Fruit fly (Drosophila melanogaster) whole organism, adult: ENCODE results near the gene CG4467.

Source experiments
- CG12768 ChIP-seq: fragments of 200-800 bp; sonication (Bioruptor generic); optimal IDR thresholded peaks from 2 replicates; lab custom pipeline; 2017; ENCODE audit warnings: missing biosample characterization, missing genetic modification characterization, mild to moderate bottlenecking, moderate library complexity, missing genetic modification reagents
- CG14711 ChIP-seq: fragments of 200-800 bp; sonication (Bioruptor generic); optimal IDR thresholded peaks from 2 replicates; lab custom pipeline; 2018; ENCODE audit warnings: missing biosample characterization, mild to moderate bottlenecking, missing genetic modification characterization, moderate library complexity
- CG1620 ChIP-seq: fragments of 200-800 bp; sonication (Bioruptor generic); optimal IDR thresholded peaks from 2 replicates; lab custom pipeline; 2016; ENCODE audit warnings: missing biosample characterization, missing genetic modification characterization
- CG33017 ChIP-seq: fragments of 200-800 bp; sonication (Bioruptor generic); optimal IDR thresholded peaks from 2 replicates; lab custom pipeline; 2018; ENCODE audit warnings: missing biosample characterization, mild to moderate bottlenecking, missing genetic modification characterization, moderate library complexity
- Hr96 ChIP-seq: fragments of 200-800 bp; sonication (Bioruptor generic); optimal IDR thresholded peaks from 2 replicates; lab custom pipeline; 2016; ENCODE audit warnings: missing biosample characterization, missing genetic modification characterization
- Mnt ChIP-seq: fragments of 200-800 bp; sonication (Bioruptor generic); optimal IDR thresholded peaks from 2 replicates; lab custom pipeline; 2016; ENCODE audit warnings: missing biosample characterization, mild to moderate bottlenecking, missing genetic modification characterization
- bab1 ChIP-seq: fragments of 200-800 bp; sonication (Bioruptor generic); optimal IDR thresholded peaks from 3 replicates; lab custom pipeline; 2019; ENCODE audit warnings: missing biosample characterization, mild to moderate bottlenecking, missing genetic modification characterization, moderate library complexity
- cnc ChIP-seq, 2 experiments: fragments of >200 bp; optimal IDR thresholded peaks; 2 replicates each; lab custom pipeline; 2017
- kay ChIP-seq: fragments of 200-800 bp; sonication (Bioruptor generic); peaks from one replicate; lab custom pipeline; 2016; ENCODE audit warnings: missing biosample characterization, missing genetic modification characterization, borderline replicate concordance
- ovo ChIP-seq: fragments of 200-800 bp; sonication (Bioruptor generic); optimal IDR thresholded peaks from 2 replicates; lab custom pipeline; 2016; ENCODE audit warnings: missing biosample characterization, missing genetic modification characterization
- pad ChIP-seq: fragments of 200-800 bp; sonication (Bioruptor generic); optimal IDR thresholded peaks from 3 replicates; lab custom pipeline; 2017; ENCODE audit warnings: missing biosample characterization, missing genetic modification characterization, mild to moderate bottlenecking, moderate library complexity, missing genetic modification reagents
- tj ChIP-seq: fragments of 200-800 bp; sonication (Bioruptor generic); optimal IDR thresholded peaks from 3 replicates; lab custom pipeline; 2017; ENCODE audit warnings: missing biosample characterization, mild to moderate bottlenecking, missing genetic modification characterization, moderate library complexity
- toe ChIP-seq: fragments of 200-800 bp; sonication (Bioruptor generic); optimal IDR thresholded peaks from 2 replicates; lab custom pipeline; 2016; ENCODE audit warnings: missing biosample characterization, missing genetic modification characterization

dm6 chr3R:23192984-23193383, 55.7 kb downstream of the CG4467 start:
- no peak for TF ChIP-seq CG12768 (GFP tag; lab: Kevin White, UChicago)
- no peak for TF ChIP-seq cnc (optimal IDR thresholded peaks at IDR 0.05; lab: Kevin White, UChicago)
- TF ChIP-seq CG1620, result no peak
- TF ChIP-seq CG14711 (tag; lab: Kevin White, UChicago), result no peak
- no peak for TF ChIP-seq Hr96 (GFP tag; lab: Kevin White, UChicago)
- TF ChIP-seq CG33017 (tag; lab: Kevin White, UChicago), result no peak
- TF ChIP-seq toe, result no peak
- no peak for TF ChIP-seq kay
- no peak for TF ChIP-seq ovo (GFP tag; lab: Kevin White, UChicago)
- TF ChIP-seq bab1 (GFP tag; lab: Kevin White, UChicago), result no peak
- TF ChIP-seq Mnt (GFP tag; lab: Kevin White, UChicago), result no peak
- TF ChIP-seq pad (GFP tag; lab: Kevin White, UChicago), result no peak
- TF ChIP-seq tj (GFP tag; lab: Kevin White, UChicago), result no peak
